Worm (Caenorhabditis elegans) whole organism, L4/young adult: ENCODE data around the gene unc-27.

ENCODE experiments used
- dao-5 ChIP-seq: sonication (generic microtip); optimal IDR thresholded peaks from 2 replicates; lab custom pipeline; 2016; ENCODE audit warnings: missing genotype, missing genetic modification characterization, moderate library complexity, missing compliant biosample characterization
- him-1 ChIP-seq: sonication (generic microtip); optimal IDR thresholded peaks from 2 replicates; lab custom pipeline; 2016; ENCODE audit warnings: missing genotype, missing genetic modification reagents, missing genetic modification characterization, missing compliant biosample characterization

DNA sequence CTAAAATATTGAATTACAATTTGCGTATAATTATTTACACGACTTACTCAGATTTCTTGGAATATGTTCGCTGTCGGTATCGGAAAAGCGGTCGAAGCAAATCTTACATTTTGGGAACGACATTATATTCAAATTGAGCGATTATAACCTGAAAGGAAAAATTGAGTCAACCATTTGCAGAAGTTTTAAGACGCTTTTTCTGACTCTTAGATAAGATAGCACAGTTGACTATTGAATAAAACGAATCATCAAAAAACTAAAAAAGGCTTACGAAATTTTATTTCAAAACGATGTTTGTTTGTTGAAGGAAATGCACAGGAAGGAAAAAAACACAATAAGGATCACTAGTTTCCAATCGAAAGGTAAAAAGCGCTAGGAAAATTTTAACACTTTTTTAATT lies 39.1 kb downstream of the unc-27 start, which contains the start of gene rcs-1:
- TF ChIP-seq him-1 (tag; lab: Kevin White, UChicago), result no peak
- no peak for TF ChIP-seq dao-5 (tag; lab: Kevin White, UChicago)
